Worm (Caenorhabditis elegans) whole organism, late embryonic: Measurements from ENCODE around the gene klp-12.

ENCODE experiments used
- C08G9.2 ChIP-seq: sonication (generic microtip); optimal IDR thresholded peaks from 2 replicates; lab custom pipeline; 2016; ENCODE audit warnings: mild to moderate bottlenecking, missing genetic modification characterization, moderate library complexity, missing compliant biosample characterization
- K09A11.1 ChIP-seq: sonication (generic microtip); optimal IDR thresholded peaks from 2 replicates; lab custom pipeline; 2017; ENCODE audit warnings: antibody characterized with exemption, mild to moderate bottlenecking, missing genetic modification characterization, missing compliant biosample characterization; ENCODE audit not compliant: insufficient read depth
- T23F11.4 ChIP-seq: fragments of 200-800 bp; sonication (Bioruptor generic); optimal IDR thresholded peaks from 2 replicates; lab custom pipeline; 2018; ENCODE audit warnings: mild to moderate bottlenecking, missing genetic modification characterization, missing compliant biosample characterization
- ama-1 ChIP-seq: fragments of 150-350 bp; optimal IDR thresholded peaks from 2 replicates; lab custom pipeline; 2014
- ceh-14 ChIP-seq: sonication (generic microtip); optimal IDR thresholded peaks from 2 replicates; lab custom pipeline; 2016; ENCODE audit warnings: missing genotype, missing genetic modification characterization, missing compliant biosample characterization
- ceh-18 ChIP-seq: sonication (generic microtip); optimal IDR thresholded peaks from 2 replicates; lab custom pipeline; 2016; ENCODE audit warnings: missing genetic modification characterization, missing compliant biosample characterization
- ceh-2 ChIP-seq: sonication (generic microtip); optimal IDR thresholded peaks from 2 replicates; lab custom pipeline; 2016; ENCODE audit warnings: missing genotype, missing genetic modification characterization, missing compliant biosample characterization
- ceh-34 ChIP-seq: sonication (generic microtip); optimal IDR thresholded peaks from 2 replicates; lab custom pipeline; 2016; ENCODE audit warnings: mild to moderate bottlenecking, missing genetic modification characterization, missing compliant biosample characterization
- ceh-45 ChIP-seq: fragments of 200-800 bp; sonication (Bioruptor generic); IDR thresholded peaks from 2 replicates; pipeline ENCODE4 v1.3.6; 2022; ENCODE audit warnings: missing genetic modification reagents, missing genetic modification characterization, missing compliant biosample characterization
- ceh-6 ChIP-seq: fragments of 200-800 bp; sonication (Bioruptor generic); optimal IDR thresholded peaks from 2 replicates; lab custom pipeline; 2018; ENCODE audit warnings: mild to moderate bottlenecking, missing genetic modification characterization, missing compliant biosample characterization
- ceh-9 ChIP-seq: sonication (generic microtip); optimal IDR thresholded peaks from 2 replicates; lab custom pipeline; 2016; ENCODE audit warnings: mild to moderate bottlenecking, missing genetic modification characterization, inconsistent platforms, missing compliant biosample characterization
- che-1 ChIP-seq: sonication (generic microtip); optimal IDR thresholded peaks from 2 replicates; lab custom pipeline; 2016; ENCODE audit warnings: mild to moderate bottlenecking, missing genetic modification characterization, missing compliant biosample characterization
- dmd-4 ChIP-seq: sonication (generic microtip); optimal IDR thresholded peaks from 2 replicates; lab custom pipeline; 2016; ENCODE audit warnings: borderline replicate concordance, missing genetic modification characterization, missing compliant biosample characterization
- dve-1 ChIP-seq: sonication (generic microtip); optimal IDR thresholded peaks from 2 replicates; lab custom pipeline; 2017; ENCODE audit warnings: antibody characterized with exemption, mild to moderate bottlenecking, missing genetic modification characterization, missing compliant biosample characterization
- elt-2 ChIP-seq: sonication (generic microtip); optimal IDR thresholded peaks from 2 replicates; lab custom pipeline; 2016; ENCODE audit warnings: missing genetic modification reagents, missing genetic modification characterization, missing compliant biosample characterization
- elt-4 ChIP-seq: sonication (generic microtip); optimal IDR thresholded peaks from 2 replicates; lab custom pipeline; 2016; ENCODE audit warnings: missing genetic modification characterization, missing compliant biosample characterization
- eyg-1 ChIP-seq: sonication (generic microtip); optimal IDR thresholded peaks from 2 replicates; lab custom pipeline; 2016; ENCODE audit warnings: missing genotype, missing genetic modification characterization, missing compliant biosample characterization
- fkh-10 ChIP-seq: fragments of 150-350 bp; optimal IDR thresholded peaks from 2 replicates; lab custom pipeline; 2014; ENCODE audit warnings: missing biosample characterization, missing genetic modification reagents, missing genetic modification characterization
- fkh-6 ChIP-seq: sonication (generic microtip); optimal IDR thresholded peaks from 2 replicates; lab custom pipeline; 2016; ENCODE audit warnings: missing genetic modification characterization, missing compliant biosample characterization
- gmeb-2 ChIP-seq: sonication (generic microtip); optimal IDR thresholded peaks from 2 replicates; lab custom pipeline; 2016; ENCODE audit warnings: missing genetic modification characterization, inconsistent platforms, missing compliant biosample characterization
- hlh-13 ChIP-seq: fragments of 200-800 bp; sonication (Bioruptor generic); optimal IDR thresholded peaks from 2 replicates; lab custom pipeline; 2018; ENCODE audit warnings: mild to moderate bottlenecking, missing genetic modification characterization, missing compliant biosample characterization
- hlh-15 ChIP-seq: sonication (generic microtip); optimal IDR thresholded peaks from 2 replicates; lab custom pipeline; 2016; ENCODE audit warnings: missing genetic modification characterization, missing compliant biosample characterization
- hlh-6 ChIP-seq: sonication (generic microtip); optimal IDR thresholded peaks from 2 replicates; lab custom pipeline; 2016; ENCODE audit warnings: missing genotype, missing genetic modification characterization, missing compliant biosample characterization
- hlh-8 ChIP-seq: sonication (generic microtip); optimal IDR thresholded peaks from 2 replicates; lab custom pipeline; 2016; ENCODE audit warnings: missing genotype, missing genetic modification characterization, missing compliant biosample characterization
- lim-6 ChIP-seq: sonication (generic microtip); optimal IDR thresholded peaks from 2 replicates; lab custom pipeline; 2016; ENCODE audit warnings: missing genetic modification characterization, missing compliant biosample characterization
- lin-11 ChIP-seq: fragments of 200-800 bp; sonication (Bioruptor generic); optimal IDR thresholded peaks from 2 replicates; lab custom pipeline; 2018; ENCODE audit warnings: mild to moderate bottlenecking, missing genetic modification characterization, missing compliant biosample characterization
- madf-2 ChIP-seq: sonication (generic microtip); optimal IDR thresholded peaks from 2 replicates; lab custom pipeline; 2017; ENCODE audit warnings: missing genetic modification characterization, missing compliant biosample characterization
- mec-3 ChIP-seq: sonication (generic microtip); optimal IDR thresholded peaks from 2 replicates; lab custom pipeline; 2016; ENCODE audit warnings: borderline replicate concordance, missing genetic modification characterization, missing compliant biosample characterization
- nfya-1 ChIP-seq: sonication (generic microtip); optimal IDR thresholded peaks from 2 replicates; lab custom pipeline; 2017; ENCODE audit warnings: missing genetic modification characterization, mild to moderate bottlenecking, missing compliant biosample characterization, antibody characterized with exemption, moderate library complexity
- nhr-11 ChIP-seq: fragments of 150-350 bp; optimal IDR thresholded peaks from 2 replicates; lab custom pipeline; 2014; ENCODE audit warnings: missing biosample characterization, missing genetic modification characterization
- odd-2 ChIP-seq: sonication (generic microtip); optimal IDR thresholded peaks from 2 replicates; lab custom pipeline; 2017; ENCODE audit warnings: antibody characterized with exemption, mild to moderate bottlenecking, missing genetic modification characterization, missing compliant biosample characterization
- pag-3 ChIP-seq: sonication (generic microtip); optimal IDR thresholded peaks from 2 replicates; lab custom pipeline; 2016; ENCODE audit warnings: missing compliant biosample characterization, missing genetic modification characterization, borderline replicate concordance
- pha-2 ChIP-seq: sonication (generic microtip); optimal IDR thresholded peaks from 2 replicates; lab custom pipeline; 2017; ENCODE audit warnings: mild to moderate bottlenecking, missing genetic modification characterization, missing compliant biosample characterization
- pha-4 ChIP-seq: fragments of 150-350 bp; optimal IDR thresholded peaks from 2 replicates; lab custom pipeline; 2018; ENCODE audit warnings: missing biosample characterization, missing genetic modification reagents, missing genetic modification characterization
- rnt-1 ChIP-seq: sonication (generic microtip); optimal IDR thresholded peaks from 2 replicates; lab custom pipeline; 2016; ENCODE audit warnings: missing genetic modification characterization, missing compliant biosample characterization
- sdc-2 ChIP-seq: sonication (generic microtip); optimal IDR thresholded peaks from 2 replicates; lab custom pipeline; 2016; ENCODE audit warnings: missing genotype, missing genetic modification characterization, missing compliant biosample characterization
- sox-4 ChIP-seq: sonication (generic microtip); optimal IDR thresholded peaks from 2 replicates; lab custom pipeline; 2017; ENCODE audit warnings: mild to moderate bottlenecking, missing genetic modification characterization, inconsistent platforms, missing compliant biosample characterization
- tbx-2 ChIP-seq: sonication (generic microtip); optimal IDR thresholded peaks from 2 replicates; lab custom pipeline; 2016; ENCODE audit warnings: missing genetic modification characterization, missing compliant biosample characterization
- tbx-7 ChIP-seq: sonication (generic microtip); optimal IDR thresholded peaks from 2 replicates; lab custom pipeline; 2016; ENCODE audit warnings: missing genotype, missing genetic modification characterization, missing compliant biosample characterization
- unc-55 ChIP-seq: sonication (generic microtip); optimal IDR thresholded peaks from 2 replicates; lab custom pipeline; 2017; ENCODE audit warnings: missing biosample characterization, missing genetic modification reagents, missing genetic modification characterization
- unc-86 ChIP-seq: sonication (generic microtip); optimal IDR thresholded peaks from 2 replicates; lab custom pipeline; 2016; ENCODE audit warnings: missing genetic modification characterization, missing compliant biosample characterization

Gene klp-12

ce11 chrIV:11314885-11315284, 44.8 kb downstream of the klp-12 start, which contains the start of the genes B0035.3, B0035.22 and pfd-4 (continued):
- TF ChIP-seq nfya-1 (no peak), fkh-10 (GFP tag; lab: Kevin White, UChicago) (no peak), lim-6 (tag; lab: Kevin White, UChicago) (peak; percentile 23), hlh-8 (tag; lab: Kevin White, UChicago) (peak; percentile 47), tbx-2 (tag; lab: Kevin White, UChicago) (peak; percentile 84), fkh-6 (tag; lab: Kevin White, UChicago) (peak; percentile 34), tbx-7 (tag; lab: Kevin White, UChicago) (peak; percentile 79), dve-1 (tag; lab: Kevin White, UChicago) (no peak), madf-2 (tag; lab: Kevin White, UChicago) (no peak), ceh-14 (no peak), dmd-4 (tag; lab: Kevin White, UChicago) (no peak), odd-2 (tag; lab: Kevin White, UChicago) (no peak), lin-11 (no peak), C08G9.2 (peak; percentile 87), T23F11.4 (GFP tag; lab: Kevin White, UChicago) (no peak), eyg-1 (no peak), hlh-13 (GFP tag; lab: Kevin White, UChicago) (no peak), ceh-34 (tag; lab: Kevin White, UChicago) (no peak), ceh-2 (peak; percentile 79), ceh-45 (GFP tag; lab: Robert Waterston, UW) (no peak), pag-3 (tag; lab: Kevin White, UChicago) (no peak), ceh-6 (GFP tag; lab: Kevin White, UChicago) (no peak), pha-4 (tag; lab: Kevin White, UChicago) (no peak), rnt-1 (tag; lab: Kevin White, UChicago) (peak; percentile 53), ama-1 (lab: Kevin White, UChicago) (no peak), nhr-11 (tag; lab: Kevin White, UChicago) (no peak), unc-55 (no peak), hlh-6 (tag; lab: Kevin White, UChicago) (no peak), sox-4 (no peak), elt-4 (tag; lab: Kevin White, UChicago) (no peak), hlh-15 (tag; lab: Kevin White, UChicago) (no peak), mec-3 (tag; lab: Kevin White, UChicago) (no peak), elt-2 (tag; lab: Kevin White, UChicago) (peak; percentile 57), unc-86 (tag; lab: Kevin White, UChicago) (no peak), ceh-18 (tag; lab: Kevin White, UChicago) (no peak), che-1 (tag; lab: Kevin White, UChicago) (no peak)

- TF ChIP-seq odd-2 (tag; lab: Kevin White, UChicago) (no peak), ceh-9 (no peak), K09A11.1 (no peak), fkh-6 (tag; lab: Kevin White, UChicago) (no peak)
Observed at ce11 chrIV:11313880-11314279, 45.8 kb downstream of the klp-12 start, which contains the start of gene dnj-2. Gene dnj-2, minus strand, starts transcription at chrIV:11313980.

ce11 chrIV:11311484-11311883, 48.2 kb downstream of the klp-12 start:
- TF ChIP-seq T23F11.4 (GFP tag; lab: Kevin White, UChicago) (no peak), sdc-2 (tag; lab: Kevin White, UChicago) (no peak), gmeb-2 (tag; lab: Kevin White, UChicago) (no peak), nfya-1 (no peak), nhr-11 (tag; lab: Kevin White, UChicago) (no peak), lim-6 (tag; lab: Kevin White, UChicago) (no peak), pha-2 (tag; lab: Kevin White, UChicago) (no peak), pha-4 (tag; lab: Kevin White, UChicago) (no peak), hlh-8 (tag; lab: Kevin White, UChicago) (no peak)
